Fruit fly (Drosophila melanogaster): ENCODE results near the gene r.

r gene

DNA sequence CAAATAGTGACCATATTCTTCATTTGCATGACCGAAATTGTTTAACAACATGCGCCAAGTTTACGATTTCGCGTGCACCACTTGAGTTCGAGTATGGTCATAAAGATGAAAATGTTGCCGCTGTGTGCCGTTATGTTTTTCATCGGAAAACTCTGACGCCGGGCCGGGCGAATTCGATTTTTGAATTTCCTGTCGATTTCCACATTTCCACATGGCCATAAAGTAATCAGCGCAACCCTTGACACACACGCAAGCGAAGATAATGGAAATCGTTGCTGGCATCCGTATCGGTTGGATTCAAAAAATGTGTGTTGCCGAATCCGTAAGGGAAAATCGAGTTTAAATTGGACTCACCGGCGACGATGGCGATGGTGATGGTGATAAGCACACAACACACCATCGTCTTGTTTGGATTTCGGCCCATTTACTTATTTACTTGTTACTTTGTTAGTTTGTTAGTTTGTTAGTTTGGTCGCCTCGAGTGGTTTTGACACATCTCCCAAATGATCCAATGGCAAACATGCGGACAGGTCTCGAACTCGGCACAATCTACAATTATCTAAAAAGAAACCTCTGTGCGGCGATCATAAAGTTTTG, 10.5 kb upstream of the r start (continued):
- TF ChIP-seq Nf-YA (GFP tag; IDR thresholded peaks at IDR 0.05) (0 out of 2 replicates have a peak, but pooled peaks have one; percentile 28), HLHmδ (GFP tag; optimal IDR thresholded peaks at IDR 0.05) (peak; percentile 65), grn (GFP tag; optimal IDR thresholded peaks at IDR 0.05) (peak; percentile 87), CG10462 (GFP tag; optimal IDR thresholded peaks at IDR 0.05) (peak; percentile 7), CG17912 (GFP tag; optimal IDR thresholded peaks at IDR 0.05) (peak; percentile 54), ranshi (GFP tag; IDR thresholded peaks at IDR 0.05) (no peak; the same call in 1 of the 2 replicates), kah (GFP tag; optimal IDR thresholded peaks at IDR 0.05) (peak; percentile 44), CG32532 (GFP tag; IDR thresholded peaks at IDR 0.05) (no peak), CG4424 (GFP tag; optimal IDR thresholded peaks at IDR 0.05) (no peak), CG18476 (GFP tag; optimal IDR thresholded peaks at IDR 0.05) (peak; percentile 8), Hand (GFP tag; optimal IDR thresholded peaks at IDR 0.05) (no peak), gce (GFP tag; IDR thresholded peaks at IDR 0.05) (0 out of 3 replicates have a peak, but pooled peaks have one; percentile 60), CG8281 (tag; optimal IDR thresholded peaks at IDR 0.05) (no peak), CG6175 (GFP tag; IDR thresholded peaks at IDR 0.05) (no peak), MESR4 (GFP tag; optimal IDR thresholded peaks at IDR 0.05) (peak; percentile 10), scrt (GFP tag; optimal IDR thresholded peaks at IDR 0.05) (no peak), CG4820 (GFP tag; optimal IDR thresholded peaks at IDR 0.05) (no peak), ems (GFP tag; optimal IDR thresholded peaks at IDR 0.05) (no peak), Dip2 (GFP tag; IDR thresholded peaks at IDR 0.05) (no peak), CG9797 (GFP tag; optimal IDR thresholded peaks at IDR 0.05) (no peak), Atf6 (GFP tag; IDR thresholded peaks at IDR 0.05) (peak; percentile 37; the same call in 1 of the 2 replicates), Awh (GFP tag; IDR thresholded peaks at IDR 0.05) (peak; percentile 75), CG2875 (GFP tag; optimal IDR thresholded peaks at IDR 0.05) (peak; percentile 80), br (optimal IDR thresholded peaks at IDR 0.05) (no peak), ash1 (GFP tag; optimal IDR thresholded peaks at IDR 0.05) (peak; percentile 20), CG3847 (GFP tag; IDR thresholded peaks at IDR 0.05) (no peak), CG4854 (GFP tag; optimal IDR thresholded peaks at IDR 0.05) (no peak), kay (GFP tag; optimal IDR thresholded peaks at IDR 0.05) (no peak), CG2199 (GFP tag; IDR thresholded peaks at IDR 0.05) (peak; percentile 73; the same call in 2 of the 3 replicates), CG1529 (GFP tag; optimal IDR thresholded peaks at IDR 0.05) (peak; percentile 52), zen (tag; optimal IDR thresholded peaks at IDR 0.05) (peak; percentile 52), CG17568 (GFP tag; optimal IDR thresholded peaks at IDR 0.05) (peak; percentile 61), unc-4 (GFP tag; IDR thresholded peaks at IDR 0.05; ENCODE audit: partially characterized antibody) (no peak), Oli (tag; optimal IDR thresholded peaks at IDR 0.05) (no peak), ATbp (GFP tag; optimal IDR thresholded peaks at IDR 0.05) (peak; percentile 89), gem (tag; optimal IDR thresholded peaks at IDR 0.05) (peak; percentile 60), Side (GFP tag; optimal IDR thresholded peaks at IDR 0.05) (peak; percentile 38), lab (GFP tag; optimal IDR thresholded peaks at IDR 0.05) (peak; percentile 55), CG43689 (GFP tag; IDR thresholded peaks at IDR 0.05) (no peak), twi (tag; optimal IDR thresholded peaks at IDR 0.05) (peak; percentile 24), crp (GFP tag; optimal IDR thresholded peaks at IDR 0.05) (no peak), CG17186 (GFP tag; optimal IDR thresholded peaks at IDR 0.05) (no peak), ERR (GFP tag; optimal IDR thresholded peaks at IDR 0.05) (no peak), CG1602 (GFP tag; optimal IDR thresholded peaks at IDR 0.05) (peak; percentile 26), CG18599 (GFP tag; optimal IDR thresholded peaks at IDR 0.05) (peak; percentile 39), zfh2 (GFP tag; optimal IDR thresholded peaks at IDR 0.05) (no peak), CG2116 (GFP tag; optimal IDR thresholded peaks at IDR 0.05) (peak; percentile 39), PHDP (tag; optimal IDR thresholded peaks at IDR 0.05) (peak; percentile 46), NC2α (GFP tag; optimal IDR thresholded peaks at IDR 0.05) (peak; percentile 16), Meics (GFP tag; optimal IDR thresholded peaks at IDR 0.05) (peak; percentile 13)
